Fruit fly (Drosophila melanogaster) whole organism, embryonic: ENCODE measurements around the gene SclA.

Source experiments
- Bgb ChIP-seq: fragments of 200-800 bp; sonication (Bioruptor generic); IDR thresholded peaks from 2 replicates; pipeline ENCODE4 v1.3.6; 2022; ENCODE audit warnings: missing biosample characterization, missing genetic modification characterization; ENCODE audit not compliant: partially characterized antibody
- CG11456 ChIP-seq: fragments of 200-800 bp; sonication (Bioruptor generic); IDR thresholded peaks from 3 replicates; pipeline ENCODE4 v1.3.6; 2022; ENCODE audit warnings: missing biosample characterization, missing genetic modification characterization
- CG12769 ChIP-seq: fragments of 200-800 bp; sonication (Bioruptor generic); optimal IDR thresholded peaks from 2 replicates; lab custom pipeline; 2019; ENCODE audit warnings: missing biosample characterization, mild to moderate bottlenecking, missing genetic modification characterization, moderate library complexity
- CG13287 ChIP-seq: fragments of 200-800 bp; sonication (Bioruptor generic); IDR thresholded peaks from 2 replicates; pipeline ENCODE4 v1.3.6; 2022; ENCODE audit warnings: missing biosample characterization, missing genetic modification characterization; ENCODE audit not compliant: partially characterized antibody
- CG14014 ChIP-seq: fragments of 200-800 bp; sonication (Bioruptor generic); IDR thresholded peaks from 2 replicates; pipeline ENCODE4 v1.3.6; 2022; ENCODE audit warnings: missing biosample characterization, missing genetic modification characterization
- CG15011 ChIP-seq: fragments of 200-800 bp; sonication (Bioruptor generic); optimal IDR thresholded peaks from 3 replicates; lab custom pipeline; 2018; ENCODE audit warnings: missing biosample characterization, mild to moderate bottlenecking, missing genetic modification characterization
- CG15479 ChIP-seq: fragments of 200-800 bp; sonication (Bioruptor generic); optimal IDR thresholded peaks from 3 replicates; lab custom pipeline; 2019; ENCODE audit warnings: missing biosample characterization, mild to moderate bottlenecking, missing genetic modification characterization, moderate library complexity
- CG1832 ChIP-seq: fragments of 200-800 bp; sonication (Bioruptor generic); optimal IDR thresholded peaks from 2 replicates; lab custom pipeline; 2017; ENCODE audit warnings: missing biosample characterization, mild to moderate bottlenecking, missing genetic modification characterization, inconsistent platforms
- CG18619 ChIP-seq: fragments of 200-800 bp; sonication (Bioruptor generic); optimal IDR thresholded peaks from 3 replicates; lab custom pipeline; 2017; ENCODE audit warnings: missing biosample characterization, mild to moderate bottlenecking, missing genetic modification characterization
- CG2116 ChIP-seq: fragments of 200-800 bp; sonication (Bioruptor generic); optimal IDR thresholded peaks from 3 replicates; lab custom pipeline; 2018; ENCODE audit warnings: missing biosample characterization, mild to moderate bottlenecking, missing genetic modification characterization
- CG2199 ChIP-seq: fragments of 200-800 bp; sonication (Bioruptor generic); IDR thresholded peaks from 3 replicates; pipeline ENCODE4 v1.3.6; 2022; ENCODE audit warnings: missing biosample characterization, missing genetic modification characterization
- CG34224 ChIP-seq: fragments of 200-800 bp; sonication (Bioruptor generic); IDR thresholded peaks from 3 replicates; pipeline ENCODE4 v1.3.6; 2022; ENCODE audit warnings: missing biosample characterization, missing genetic modification characterization; ENCODE audit not compliant: partially characterized antibody
- CG3838 ChIP-seq: fragments of 200-800 bp; sonication (Bioruptor generic); optimal IDR thresholded peaks from 3 replicates; lab custom pipeline; 2016; ENCODE audit warnings: missing biosample characterization, missing genetic modification characterization
- CG3995 ChIP-seq: fragments of 200-800 bp; sonication (Bioruptor generic); optimal IDR thresholded peaks from 3 replicates; lab custom pipeline; 2016; ENCODE audit warnings: missing biosample characterization, missing genetic modification characterization
- CG42726 ChIP-seq: fragments of 200-800 bp; sonication (Bioruptor generic); IDR thresholded peaks from 2 replicates; pipeline ENCODE4 v1.3.6; 2022; ENCODE audit warnings: missing biosample characterization, missing genetic modification characterization; ENCODE audit not compliant: partially characterized antibody
- CG4730 ChIP-seq: fragments of 200-800 bp; sonication (Bioruptor generic); IDR thresholded peaks from 2 replicates; pipeline ENCODE4 v1.3.6; 2022; ENCODE audit warnings: missing biosample characterization, missing genetic modification characterization
- CG7271 ChIP-seq: fragments of 200-800 bp; sonication (Bioruptor generic); optimal IDR thresholded peaks from 2 replicates; lab custom pipeline; 2018; ENCODE audit warnings: missing biosample characterization, mild to moderate bottlenecking, missing genetic modification characterization, moderate library complexity
- CG7372 ChIP-seq: fragments of 200-800 bp; sonication (Bioruptor generic); IDR thresholded peaks from 2 replicates; pipeline ENCODE4 v1.3.6; 2022; ENCODE audit warnings: missing biosample characterization, missing genetic modification characterization
- CG7556 ChIP-seq: fragments of 200-800 bp; sonication (Bioruptor generic); optimal IDR thresholded peaks from 2 replicates; lab custom pipeline; 2017; ENCODE audit warnings: missing biosample characterization, mild to moderate bottlenecking, missing genetic modification characterization
- CG7963 ChIP-seq: fragments of 200-800 bp; sonication (Bioruptor generic); IDR thresholded peaks from 3 replicates; pipeline ENCODE4 v1.3.6; 2022; ENCODE audit warnings: missing biosample characterization, missing genetic modification characterization; ENCODE audit not compliant: partially characterized antibody
- CG9797 ChIP-seq: fragments of 200-800 bp; sonication (Bioruptor generic); optimal IDR thresholded peaks from 3 replicates; lab custom pipeline; 2018; ENCODE audit warnings: missing biosample characterization, mild to moderate bottlenecking, missing genetic modification characterization
- D19A ChIP-seq: fragments of 200-800 bp; optimal IDR thresholded peaks from 3 replicates; lab custom pipeline; 2019; ENCODE audit warnings: missing biosample characterization, mild to moderate bottlenecking, missing genetic modification characterization, moderate library complexity
- Dek ChIP-seq: fragments of 200-800 bp; sonication (Bioruptor generic); optimal IDR thresholded peaks from 3 replicates; lab custom pipeline; 2019; ENCODE audit warnings: missing biosample characterization, mild to moderate bottlenecking, missing genetic modification characterization, moderate library complexity
- Hand ChIP-seq: fragments of 200-800 bp; sonication (Bioruptor generic); optimal IDR thresholded peaks from 2 replicates; lab custom pipeline; 2017; ENCODE audit warnings: mild to moderate bottlenecking, missing biosample characterization, missing genetic modification reagents, missing genetic modification characterization
- MESR4 ChIP-seq: fragments of 200-800 bp; sonication (Bioruptor generic); optimal IDR thresholded peaks from 2 replicates; lab custom pipeline; 2018; ENCODE audit warnings: missing biosample characterization, mild to moderate bottlenecking, missing genetic modification characterization, moderate library complexity
- Opbp ChIP-seq: fragments of 200-800 bp; sonication (Bioruptor generic); IDR thresholded peaks from 3 replicates; pipeline ENCODE4 v1.3.6; 2022; ENCODE audit warnings: missing biosample characterization, missing genetic modification characterization; ENCODE audit not compliant: partially characterized antibody
- Scr ChIP-seq: fragments of 200-800 bp; sonication (Bioruptor generic); IDR thresholded peaks from 2 replicates; pipeline ENCODE4 v1.3.6; 2022; ENCODE audit warnings: missing biosample characterization, missing genetic modification characterization; ENCODE audit not compliant: partially characterized antibody
- caup ChIP-seq: fragments of 200-800 bp; sonication (Bioruptor generic); optimal IDR thresholded peaks from 3 replicates; lab custom pipeline; 2017; ENCODE audit warnings: missing biosample characterization, mild to moderate bottlenecking, missing genetic modification characterization, moderate library complexity; ENCODE audit not compliant: severe bottlenecking
- esg ChIP-seq: fragments of 200-800 bp; sonication (Bioruptor generic); conservative IDR thresholded peaks from 2 replicates; pipeline ENCODE4 v1.3.6; 2022; ENCODE audit warnings: missing biosample characterization, missing genetic modification characterization
- fd96Cb ChIP-seq: fragments of 200-800 bp; sonication (Bioruptor generic); optimal IDR thresholded peaks from 2 replicates; lab custom pipeline; 2018; ENCODE audit warnings: missing biosample characterization, mild to moderate bottlenecking, missing genetic modification characterization, moderate library complexity
- hb ChIP-seq: fragments of 200-800 bp; sonication (Bioruptor generic); IDR thresholded peaks from 3 replicates; pipeline ENCODE4 v1.3.6; 2022; ENCODE audit warnings: missing biosample characterization, missing genetic modification characterization; ENCODE audit not compliant: partially characterized antibody
- mld ChIP-seq: fragments of 200-800 bp; sonication (Bioruptor generic); IDR thresholded peaks from 3 replicates; pipeline ENCODE4 v1.3.6; 2022; ENCODE audit warnings: missing biosample characterization, missing genetic modification characterization; ENCODE audit not compliant: partially characterized antibody
- nau ChIP-seq: fragments of 200-800 bp; sonication (Bioruptor generic); optimal IDR thresholded peaks from 3 replicates; lab custom pipeline; 2017; ENCODE audit warnings: missing biosample characterization, mild to moderate bottlenecking, missing genetic modification characterization, missing genetic modification reagents
- phol ChIP-seq: fragments of 200-800 bp; sonication (Bioruptor generic); optimal IDR thresholded peaks from 3 replicates; lab custom pipeline; 2018; ENCODE audit warnings: missing biosample characterization, mild to moderate bottlenecking, missing genetic modification characterization, moderate library complexity
- row ChIP-seq: fragments of 200-800 bp; sonication (Bioruptor generic); IDR thresholded peaks from 3 replicates; pipeline ENCODE4 v1.3.6; 2022; ENCODE audit warnings: missing biosample characterization, missing genetic modification characterization
- run ChIP-seq: fragments of 200-800 bp; sonication (Bioruptor generic); optimal IDR thresholded peaks from 3 replicates; lab custom pipeline; 2018; ENCODE audit warnings: missing biosample characterization, mild to moderate bottlenecking, missing genetic modification characterization
- schlank ChIP-seq: fragments of 200-800 bp; sonication (Bioruptor generic); optimal IDR thresholded peaks from 2 replicates; lab custom pipeline; 2018; ENCODE audit warnings: missing biosample characterization, mild to moderate bottlenecking, missing genetic modification characterization
- sd ChIP-seq: fragments of 200-800 bp; sonication (Bioruptor generic); optimal IDR thresholded peaks from 3 replicates; lab custom pipeline; 2018; ENCODE audit warnings: missing biosample characterization, mild to moderate bottlenecking, missing genetic modification characterization, moderate library complexity
- sens ChIP-seq: fragments of 200-800 bp; sonication (Bioruptor generic); peaks from one replicate; lab custom pipeline; 2016; ENCODE audit warnings: missing biosample characterization, missing genetic modification characterization
- sima ChIP-seq: fragments of 200-800 bp; sonication (Bioruptor generic); optimal IDR thresholded peaks from 2 replicates; lab custom pipeline; 2016; ENCODE audit warnings: missing biosample characterization, missing genetic modification characterization
- slou ChIP-seq: fragments of 200-800 bp; sonication (Bioruptor generic); optimal IDR thresholded peaks from 3 replicates; lab custom pipeline; 2016; ENCODE audit warnings: missing biosample characterization, missing genetic modification characterization
- sna ChIP-seq: fragments of 200-800 bp; sonication (Bioruptor generic); IDR thresholded peaks from 2 replicates; pipeline ENCODE4 v1.3.6; 2022; ENCODE audit warnings: missing biosample characterization, missing genetic modification characterization; ENCODE audit not compliant: partially characterized antibody
- sug ChIP-seq: fragments of 200-800 bp; optimal IDR thresholded peaks from 2 replicates; lab custom pipeline; 2019; ENCODE audit warnings: missing biosample characterization, mild to moderate bottlenecking, missing genetic modification characterization, moderate library complexity
- trem ChIP-seq: fragments of 200-800 bp; optimal IDR thresholded peaks from 3 replicates; lab custom pipeline; 2019; ENCODE audit warnings: missing biosample characterization, mild to moderate bottlenecking, missing genetic modification characterization, moderate library complexity
- wek ChIP-seq: fragments of 200-800 bp; sonication (Bioruptor generic); optimal IDR thresholded peaks from 3 replicates; lab custom pipeline; 2018; ENCODE audit warnings: missing biosample characterization, mild to moderate bottlenecking, missing genetic modification characterization, moderate library complexity

The SclA gene

DNA sequence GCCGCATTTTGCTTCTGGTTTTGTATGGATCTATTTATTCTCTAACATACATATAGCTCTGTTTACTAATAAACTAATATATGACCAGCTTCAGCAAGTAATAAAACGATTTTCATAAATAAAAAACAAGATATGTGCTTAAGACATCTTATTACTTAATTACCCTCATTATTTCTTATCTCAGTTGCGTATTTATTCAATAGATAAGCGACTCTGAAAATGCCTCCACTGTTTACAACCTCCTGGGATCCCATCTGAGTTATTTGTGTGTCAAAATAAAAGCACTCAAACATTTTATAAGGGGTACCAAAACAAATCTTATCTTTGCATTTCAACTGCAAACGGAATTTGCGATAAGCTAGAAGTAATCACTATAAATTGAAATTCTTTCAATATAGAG, 18.1 kb upstream of the SclA start (continued):
- TF ChIP-seq sd: peak; percentile 98

DNA sequence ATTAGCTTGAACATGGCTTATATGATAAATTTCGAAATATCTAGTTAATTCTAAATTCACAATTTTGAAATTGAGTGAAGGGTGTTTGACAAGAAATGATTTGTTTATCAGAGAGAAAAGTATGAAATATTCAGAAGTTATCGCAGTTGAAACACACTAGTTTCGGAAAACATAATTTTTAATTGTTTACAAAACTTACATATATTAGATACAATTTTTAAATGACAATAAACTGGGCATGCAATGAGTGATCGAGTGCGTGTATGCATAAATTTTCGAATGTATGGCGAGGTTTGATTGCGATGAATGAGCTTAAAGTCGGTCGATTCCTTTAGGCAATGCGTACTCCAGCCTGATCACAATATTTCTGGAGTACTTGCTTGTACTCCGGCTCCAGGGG, 16.8 kb upstream of the SclA start, which contains the start of gene CG13280:
Gene CG13280 (minus strand): TSS at position 101 of the 400 bp plus-strand sequence.
- TF ChIP-seq CG7271 (tag; lab: Kevin White, UChicago): no peak
- no peak for TF ChIP-seq CG18619
- no peak for TF ChIP-seq nau
- TF ChIP-seq Hand (GFP tag; lab: Kevin White, UChicago): no peak

DNA sequence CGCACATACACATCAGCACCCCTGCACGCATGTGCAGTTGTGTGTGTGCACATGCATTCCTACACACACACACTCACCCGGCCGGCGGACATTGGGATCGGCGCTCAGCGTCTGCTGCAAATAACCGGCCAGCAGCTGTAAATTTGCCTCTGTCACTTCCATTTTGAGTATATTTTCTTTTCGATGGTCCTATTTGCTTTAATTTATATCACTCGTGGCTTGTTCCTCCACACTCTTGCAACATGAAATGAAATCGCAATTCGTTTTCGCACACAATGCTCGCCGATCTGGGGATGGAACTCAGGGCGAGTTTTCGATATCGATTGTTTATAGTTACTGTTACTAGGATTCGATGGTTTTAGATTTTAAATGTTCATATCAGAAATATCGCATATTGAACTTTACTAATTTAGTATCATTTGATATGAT, 12.9 kb upstream of the SclA start, which contains the start of gene Cse1:
Gene Cse1 (minus strand): TSS at position 303 of the 429 bp plus-strand sequence.
- TF ChIP-seq CG7963 (peak; percentile 59; the same call in 2 of the 3 replicates), CG7556 (GFP tag; lab: Kevin White, UChicago) (no peak), hb (GFP tag; lab: Robert Waterston, UW) (peak; percentile 52; the same call in 1 of the 3 replicates), CG15011 (GFP tag; lab: Kevin White, UChicago) (no peak), esg (GFP tag; lab: Robert Waterston, UW) (no peak), CG2199 (GFP tag; lab: Robert Waterston, UW) (0 out of 3 replicates have a peak, but pooled peaks have one; percentile 50), fd96Cb (tag; lab: Kevin White, UChicago) (no peak), slou (no peak), caup (no peak), CG42726 (GFP tag; lab: Robert Waterston, UW) (no peak; the same call in 1 of the 2 replicates), CG13287 (peak; percentile 70), CG2116 (peak; percentile 23), Scr (GFP tag; lab: Robert Waterston, UW) (peak; percentile 78), sna (peak; percentile 70), mld (peak; percentile 52; the same call in 1 of the 3 replicates), sima (GFP tag; lab: Kevin White, UChicago) (no peak), schlank (tag; lab: Kevin White, UChicago) (no peak), MESR4 (GFP tag; lab: Kevin White, UChicago) (peak; percentile 20), CG11456 (GFP tag; lab: Robert Waterston, UW) (no peak), CG34224 (GFP tag; lab: Robert Waterston, UW) (peak; percentile 51), CG9797 (GFP tag; lab: Kevin White, UChicago) (peak; percentile 17), CG1832 (GFP tag; lab: Kevin White, UChicago) (no peak), CG12769 (tag; lab: Kevin White, UChicago) (no peak), row (GFP tag; lab: Robert Waterston, UW) (peak; percentile 36; the same call in 1 of the 3 replicates), phol (tag; lab: Kevin White, UChicago) (peak; percentile 18), CG14014 (no peak), CG3838 (no peak), Dek (tag; lab: Kevin White, UChicago) (no peak), trem (tag; lab: Kevin White, UChicago) (peak; percentile 14), CG15479 (GFP tag; lab: Kevin White, UChicago) (peak; percentile 47), wek (GFP tag; lab: Kevin White, UChicago) (no peak), sens (peak; percentile 38), CG3995 (GFP tag; lab: Kevin White, UChicago) (peak; percentile 56), Opbp (GFP tag; lab: Robert Waterston, UW) (peak; percentile 57; the same call in 1 of the 3 replicates), sug (no peak), CG4730 (no peak), D19A (tag; lab: Kevin White, UChicago) (no peak), run (tag; lab: Kevin White, UChicago) (no peak), CG7372 (GFP tag; lab: Robert Waterston, UW) (no peak), Bgb (GFP tag; lab: Robert Waterston, UW) (peak; percentile 45; the same call in 1 of the 2 replicates)
